Fruit fly (Drosophila melanogaster): ENCODE results near the gene CG5846.

DNA sequence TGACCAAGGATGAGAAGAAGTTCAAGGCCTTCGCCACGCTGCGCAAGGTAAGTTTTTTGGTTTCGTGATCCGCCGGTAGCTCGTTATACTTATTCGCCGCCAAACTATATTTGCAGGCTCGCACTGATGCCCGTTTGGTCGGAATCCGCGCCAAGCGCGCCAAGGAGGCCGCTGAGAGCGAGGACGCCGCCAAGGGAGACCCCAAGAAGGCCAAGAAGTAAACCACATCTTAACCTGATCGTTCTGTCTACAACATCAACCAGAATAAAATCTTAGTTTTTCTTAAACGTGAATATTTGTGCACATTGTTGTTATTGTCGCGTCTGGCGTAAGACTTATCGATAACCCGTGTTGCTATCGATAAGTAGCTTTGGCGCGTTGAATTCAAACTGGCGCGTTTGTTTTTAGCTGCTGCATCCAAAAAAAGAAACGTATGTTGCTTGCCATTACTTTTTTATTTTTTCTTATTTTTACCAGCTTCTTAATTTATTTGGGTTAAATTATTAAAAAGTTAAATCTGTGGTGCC is 11.2 kb upstream of the CG5846 start:
- no peak for TF ChIP-seq pan (optimal IDR thresholded peaks at IDR 0.05)
- TF ChIP-seq CG8478 (optimal IDR thresholded peaks at IDR 0.05): no peak

Measured in whole organism.